Fruit fly (Drosophila melanogaster): Measurements from ENCODE around the gene CG3739.

CG3739 gene

DNA sequence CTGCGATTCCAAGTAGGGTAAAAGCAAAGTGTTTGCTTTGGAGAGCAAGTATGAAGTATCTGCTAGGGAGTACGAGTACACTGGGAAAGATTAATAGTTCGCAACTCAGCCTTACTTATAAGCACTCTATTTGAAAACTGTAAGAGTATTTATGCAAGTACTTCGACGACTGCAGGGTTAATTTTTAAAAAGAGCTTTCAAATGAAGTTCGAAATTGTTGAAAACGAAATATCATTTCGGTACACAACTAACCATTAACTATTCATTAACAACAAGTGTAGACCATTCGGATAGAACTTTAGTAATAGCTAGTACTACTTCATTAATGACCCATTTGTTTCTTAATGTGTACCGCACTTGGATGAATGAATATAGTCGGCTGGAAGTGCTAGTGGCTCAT lies 9.9 kb upstream of the CG3739 start:
- no peak for TF ChIP-seq ovo (GFP tag; optimal IDR thresholded peaks at IDR 0.05)
- no peak for TF ChIP-seq CG14711 (tag; optimal IDR thresholded peaks at IDR 0.05)
- TF ChIP-seq cnc (optimal IDR thresholded peaks at IDR 0.05): no peak
- no peak for TF ChIP-seq pad (GFP tag; optimal IDR thresholded peaks at IDR 0.05)
- TF ChIP-seq bab1 (GFP tag; optimal IDR thresholded peaks at IDR 0.05): no peak
- TF ChIP-seq CG11617 (GFP tag; optimal IDR thresholded peaks at IDR 0.05): no peak
- no peak for TF ChIP-seq Hr96 (GFP tag; optimal IDR thresholded peaks at IDR 0.05)
- TF ChIP-seq CG33017 (tag; optimal IDR thresholded peaks at IDR 0.05): no peak
- no peak for TF ChIP-seq CG5204 (GFP tag; optimal IDR thresholded peaks at IDR 0.05)
- TF ChIP-seq Mnt (GFP tag; optimal IDR thresholded peaks at IDR 0.05): no peak
- TF ChIP-seq CG7101 (tag; optimal IDR thresholded peaks at IDR 0.05): no peak
- TF ChIP-seq Crg-1 (GFP tag; optimal IDR thresholded peaks at IDR 0.05): no peak
- TF ChIP-seq tj (GFP tag; optimal IDR thresholded peaks at IDR 0.05): no peak
- no peak for TF ChIP-seq CG1620 (GFP tag; optimal IDR thresholded peaks at IDR 0.05)
- TF ChIP-seq toe (GFP tag; optimal IDR thresholded peaks at IDR 0.05): no peak
- no peak for TF ChIP-seq CG12768 (GFP tag; optimal IDR thresholded peaks at IDR 0.05)
- no peak for TF ChIP-seq cic (GFP tag; optimal IDR thresholded peaks at IDR 0.05)

DNA sequence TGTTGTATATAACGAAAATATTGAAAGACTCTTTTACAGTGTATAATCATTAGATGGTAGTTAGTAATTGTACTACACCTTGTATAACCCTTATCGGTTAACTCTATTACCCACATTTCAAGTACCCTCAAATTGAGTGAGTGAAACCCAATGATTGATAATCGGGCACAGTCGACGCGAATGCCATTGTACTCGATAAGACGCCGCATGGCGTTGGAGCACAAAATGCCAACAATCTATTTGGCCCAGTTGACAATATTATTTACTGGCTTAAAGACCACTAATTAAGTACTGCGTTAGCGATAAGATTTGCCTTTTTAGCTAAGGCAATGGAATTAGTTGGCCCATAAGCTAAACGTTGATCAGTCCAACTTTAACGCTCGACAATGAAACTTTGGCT lies 5.6 kb upstream of the CG3739 start, which contains the start of gene CG3734:
Gene CG3734 (plus strand): TSS at position 254 of the 400 bp plus-strand sequence.
- TF ChIP-seq Mnt (GFP tag; optimal IDR thresholded peaks at IDR 0.05) (peak; percentile 57), CG1620 (GFP tag; optimal IDR thresholded peaks at IDR 0.05) (no peak), Clk (GFP tag; optimal IDR thresholded peaks at IDR 0.05) (no peak), CG7045 (GFP tag; optimal IDR thresholded peaks at IDR 0.05) (no peak), cic (GFP tag; optimal IDR thresholded peaks at IDR 0.05) (peak; percentile 73), Hr96 (GFP tag; optimal IDR thresholded peaks at IDR 0.05) (no peak), pad (GFP tag; optimal IDR thresholded peaks at IDR 0.05) (peak; percentile 1), kay (GFP tag; ENCODE audit: borderline replicate concordance) (peak; percentile 78)

DNA sequence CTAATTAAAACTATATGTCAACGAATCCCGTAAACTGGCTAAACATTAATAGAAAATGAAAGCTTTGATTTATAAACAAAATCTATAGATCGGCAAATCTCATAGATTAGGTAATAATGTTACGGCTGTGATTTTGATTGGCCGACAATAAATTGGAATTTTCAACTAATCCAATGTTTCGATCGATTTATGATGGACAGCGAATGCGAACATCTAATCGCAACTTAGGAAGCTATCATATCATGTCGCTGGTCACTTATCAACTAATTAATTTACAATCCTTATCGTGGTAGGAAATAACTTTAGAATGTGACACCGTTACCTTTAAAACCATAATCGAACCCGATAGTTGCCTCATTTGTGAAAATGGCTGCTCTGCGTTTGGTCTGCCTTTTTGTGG lies 3.2 kb upstream of the CG3739 start, which contains the start of gene CG18493:
Gene CG18493 (plus strand): TSS at position 352 of the 400 bp plus-strand sequence.
- no peak for TF ChIP-seq CG11617 (GFP tag; optimal IDR thresholded peaks at IDR 0.05)
- TF ChIP-seq cic (GFP tag; optimal IDR thresholded peaks at IDR 0.05): peak; percentile 10

DNA sequence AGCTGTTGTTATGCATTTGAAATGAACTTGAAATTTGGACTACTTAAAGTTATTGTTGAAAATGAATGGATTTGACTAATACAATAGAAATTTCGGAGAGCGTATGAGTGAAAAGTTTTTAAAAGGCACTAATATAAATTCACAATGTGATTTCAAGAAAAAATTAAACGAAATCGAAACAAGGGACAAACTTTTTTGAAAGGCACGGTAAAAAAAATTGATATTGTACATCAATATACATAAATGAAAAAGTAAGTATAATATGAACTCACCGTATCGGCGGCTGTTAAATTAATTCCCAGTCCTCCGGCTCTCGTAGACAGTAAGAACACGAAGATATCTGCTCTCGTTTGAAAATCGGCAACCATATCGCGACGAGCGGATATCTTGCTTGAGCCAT lies 5.3 kb downstream of the CG3739 start, which contains the start of gene CG31244:
Gene CG31244 (minus strand): TSS at position 101 of the 400 bp plus-strand sequence.
- TF ChIP-seq Clk (GFP tag; optimal IDR thresholded peaks at IDR 0.05): no peak
- no peak for TF ChIP-seq Mnt (GFP tag; optimal IDR thresholded peaks at IDR 0.05)
- TF ChIP-seq Crg-1 (GFP tag; optimal IDR thresholded peaks at IDR 0.05): no peak
- no peak for TF ChIP-seq Hr96 (GFP tag; optimal IDR thresholded peaks at IDR 0.05)
- TF ChIP-seq CG11617 (GFP tag; optimal IDR thresholded peaks at IDR 0.05): no peak
- TF ChIP-seq tj (GFP tag; optimal IDR thresholded peaks at IDR 0.05): no peak
- no peak for TF ChIP-seq CG12768 (GFP tag; optimal IDR thresholded peaks at IDR 0.05)
- no peak for TF ChIP-seq cic (GFP tag; optimal IDR thresholded peaks at IDR 0.05)
- TF ChIP-seq CG14711 (tag; optimal IDR thresholded peaks at IDR 0.05): no peak
- TF ChIP-seq CG7101 (tag; optimal IDR thresholded peaks at IDR 0.05): no peak

DNA sequence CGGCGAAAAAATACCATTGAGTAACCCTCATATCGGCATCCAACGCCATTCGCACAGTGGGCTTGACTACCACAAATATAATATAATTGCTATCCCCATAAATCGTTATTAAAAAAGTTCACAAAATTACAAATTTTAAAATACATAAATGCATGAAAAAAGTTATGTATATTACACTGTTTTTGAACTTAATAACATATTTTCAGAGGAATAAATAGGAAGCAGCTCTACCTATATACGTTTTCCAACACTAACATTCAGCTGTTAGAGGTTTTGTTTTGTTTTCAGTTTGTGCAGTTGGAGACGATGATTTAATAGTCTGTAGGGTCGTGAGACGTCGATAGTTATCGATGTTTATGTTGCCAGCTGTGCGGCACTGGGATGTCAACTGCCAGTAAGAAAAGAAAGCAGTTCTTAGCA lies 9.9 kb downstream of the CG3739 start, which contains the start of the genes Ino80 and Aptx:
Gene Ino80 (minus strand): TSS at position 58 of the 420 bp plus-strand sequence.
Gene Aptx (plus strand): TSS at position 360 of the 420 bp plus-strand sequence.
- TF ChIP-seq Mnt (GFP tag; optimal IDR thresholded peaks at IDR 0.05) (peak; percentile 78), CG7101 (tag; optimal IDR thresholded peaks at IDR 0.05) (peak; percentile 91), Hr96 (GFP tag; optimal IDR thresholded peaks at IDR 0.05) (peak; percentile 85), CG33017 (tag; optimal IDR thresholded peaks at IDR 0.05) (peak; percentile 87), Crg-1 (GFP tag; optimal IDR thresholded peaks at IDR 0.05) (peak; percentile 84), kay (GFP tag; ENCODE audit: borderline replicate concordance) (no peak), pad (GFP tag; optimal IDR thresholded peaks at IDR 0.05) (peak; percentile 71), ovo (GFP tag; optimal IDR thresholded peaks at IDR 0.05) (peak; percentile 75), cnc (optimal IDR thresholded peaks at IDR 0.05) (no peak), CG1620 (GFP tag; optimal IDR thresholded peaks at IDR 0.05) (peak; percentile 91), cic (GFP tag; optimal IDR thresholded peaks at IDR 0.05) (peak; percentile 40), toe (GFP tag; optimal IDR thresholded peaks at IDR 0.05) (peak; percentile 94), CG5204 (GFP tag; optimal IDR thresholded peaks at IDR 0.05) (peak; percentile 93), bab1 (GFP tag; optimal IDR thresholded peaks at IDR 0.05) (peak; percentile 92), Clk (GFP tag; optimal IDR thresholded peaks at IDR 0.05) (peak; percentile 85), CG14711 (tag; optimal IDR thresholded peaks at IDR 0.05) (peak; percentile 87), CG11617 (GFP tag; optimal IDR thresholded peaks at IDR 0.05) (peak; percentile 88), CG7045 (GFP tag; optimal IDR thresholded peaks at IDR 0.05) (peak; percentile 94), CG12768 (GFP tag; optimal IDR thresholded peaks at IDR 0.05) (peak; percentile 91), tj (GFP tag; optimal IDR thresholded peaks at IDR 0.05) (peak; percentile 68)

DNA sequence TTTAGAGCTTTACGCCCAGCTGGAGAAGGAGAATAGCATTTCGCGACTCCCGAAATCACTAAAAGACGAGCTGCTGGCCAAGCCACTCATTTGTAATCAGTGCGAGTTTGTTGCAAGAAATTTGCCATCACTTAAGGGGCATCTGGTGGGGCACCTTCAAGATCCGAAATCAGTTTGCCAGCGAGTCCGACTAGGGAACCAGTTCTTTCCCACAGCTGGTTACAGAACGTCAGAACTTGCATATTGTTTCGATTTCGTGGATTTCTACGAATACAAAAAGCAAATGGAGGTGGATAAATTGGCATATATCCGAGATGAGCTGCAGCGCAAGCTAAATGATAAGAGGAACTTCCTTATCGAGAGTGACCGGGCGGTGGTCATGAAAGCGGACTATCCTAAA lies 11.1 kb downstream of the CG3739 start:
- no peak for TF ChIP-seq bab1 (GFP tag; optimal IDR thresholded peaks at IDR 0.05)
- TF ChIP-seq CG5204 (GFP tag; optimal IDR thresholded peaks at IDR 0.05): no peak
- no peak for TF ChIP-seq CG12768 (GFP tag; optimal IDR thresholded peaks at IDR 0.05)
- TF ChIP-seq ovo (GFP tag; optimal IDR thresholded peaks at IDR 0.05): no peak
- TF ChIP-seq CG14711 (tag; optimal IDR thresholded peaks at IDR 0.05): no peak
- TF ChIP-seq CG7045 (GFP tag; optimal IDR thresholded peaks at IDR 0.05): no peak
- TF ChIP-seq toe (GFP tag; optimal IDR thresholded peaks at IDR 0.05): no peak
- TF ChIP-seq cnc (optimal IDR thresholded peaks at IDR 0.05): no peak
- TF ChIP-seq Crg-1 (GFP tag; optimal IDR thresholded peaks at IDR 0.05): no peak
- TF ChIP-seq tj (GFP tag; optimal IDR thresholded peaks at IDR 0.05): no peak
- no peak for TF ChIP-seq CG1620 (GFP tag; optimal IDR thresholded peaks at IDR 0.05)
- TF ChIP-seq kay (GFP tag; ENCODE audit: borderline replicate concordance): no peak
- TF ChIP-seq pad (GFP tag; optimal IDR thresholded peaks at IDR 0.05): no peak
- no peak for TF ChIP-seq Mnt (GFP tag; optimal IDR thresholded peaks at IDR 0.05)
- TF ChIP-seq cic (GFP tag; optimal IDR thresholded peaks at IDR 0.05): no peak
- TF ChIP-seq Hr96 (GFP tag; optimal IDR thresholded peaks at IDR 0.05): no peak
- no peak for TF ChIP-seq CG7101 (tag; optimal IDR thresholded peaks at IDR 0.05)
- no peak for TF ChIP-seq Clk (GFP tag; optimal IDR thresholded peaks at IDR 0.05)
- no peak for TF ChIP-seq CG11617 (GFP tag; optimal IDR thresholded peaks at IDR 0.05)
